Worm (Caenorhabditis elegans) whole organism, L1 larva: ENCODE results near the gene F55C12.2.

Experiments used
- C16A3.4 ChIP-seq: fragments of 150-350 bp; optimal IDR thresholded peaks from 2 replicates; lab custom pipeline; 2014; ENCODE audit warnings: missing biosample characterization, missing genetic modification characterization
- C34B4.2 ChIP-seq: sonication (generic microtip); optimal IDR thresholded peaks from 2 replicates; lab custom pipeline; 2017; ENCODE audit warnings: mild to moderate bottlenecking, missing genetic modification characterization, missing compliant biosample characterization
- Y116A8C.19 ChIP-seq: sonication (generic microtip); optimal IDR thresholded peaks from 2 replicates; lab custom pipeline; 2016; ENCODE audit warnings: missing compliant biosample characterization, missing genetic modification characterization, borderline replicate concordance
- aha-1 ChIP-seq: fragments of 150-350 bp; optimal IDR thresholded peaks from 2 replicates; lab custom pipeline; 2014; ENCODE audit warnings: missing biosample characterization, missing genetic modification characterization
- alr-1 ChIP-seq: fragments of 200-800 bp; sonication (Bioruptor generic); optimal IDR thresholded peaks from 2 replicates; lab custom pipeline; 2018; ENCODE audit warnings: borderline replicate concordance, mild to moderate bottlenecking, missing genetic modification characterization, missing compliant biosample characterization
- blmp-1 ChIP-seq: fragments of 150-350 bp; optimal IDR thresholded peaks from 2 replicates; lab custom pipeline; 2014; ENCODE audit warnings: missing biosample characterization, missing genetic modification characterization
- ceh-82 ChIP-seq, 3 experiments: fragments of 150-350 bp in 1 of 3; sonication (generic microtip) in 2 of 3; optimal IDR thresholded peaks; 2 replicates each; lab custom pipeline; 2014 to 2017; ENCODE audit warnings: missing biosample characterization in 3 of 3, missing genetic modification characterization in 3 of 3
- ces-1 ChIP-seq: fragments of 150-350 bp; optimal IDR thresholded peaks from 2 replicates; lab custom pipeline; 2014; ENCODE audit warnings: missing biosample characterization, missing genetic modification reagents, missing genetic modification characterization
- efl-3 ChIP-seq: fragments of 200-800 bp; sonication (Bioruptor generic); optimal IDR thresholded peaks from 2 replicates; lab custom pipeline; 2018; ENCODE audit warnings: mild to moderate bottlenecking, missing genetic modification characterization, missing compliant biosample characterization
- elt-2 ChIP-seq: sonication (generic microtip); optimal IDR thresholded peaks from 2 replicates; lab custom pipeline; 2016; ENCODE audit warnings: missing genetic modification characterization, mild to moderate bottlenecking, inconsistent platforms, missing compliant biosample characterization, missing genetic modification reagents
- fkh-10 ChIP-seq: sonication (generic microtip); optimal IDR thresholded peaks from 2 replicates; lab custom pipeline; 2017; ENCODE audit warnings: missing biosample characterization, missing genetic modification reagents, missing genetic modification characterization
- fkh-8 ChIP-seq: sonication (generic microtip); optimal IDR thresholded peaks from 2 replicates; lab custom pipeline; 2016; ENCODE audit warnings: mild to moderate bottlenecking, missing genetic modification characterization, missing compliant biosample characterization
- fos-1 ChIP-seq: fragments of 150-350 bp; optimal IDR thresholded peaks from 2 replicates; lab custom pipeline; 2014; ENCODE audit warnings: missing biosample characterization, missing genetic modification characterization
- grh-1 ChIP-seq: fragments of 200-800 bp; sonication (Bioruptor generic); IDR thresholded peaks from 2 replicates; pipeline ENCODE4 v1.3.6; 2022; ENCODE audit warnings: missing genetic modification reagents, missing genetic modification characterization, missing compliant biosample characterization
- lin-14 ChIP-seq: fragments of 200-800 bp; sonication (Bioruptor generic); optimal IDR thresholded peaks from 2 replicates; lab custom pipeline; 2018; ENCODE audit warnings: mild to moderate bottlenecking, missing genetic modification characterization, moderate library complexity, missing compliant biosample characterization
- lin-15B ChIP-seq: fragments of 150-350 bp; sonication (generic microtip); optimal IDR thresholded peaks from 3 replicates; lab custom pipeline; 2014; ENCODE audit warnings: missing biosample characterization, missing genetic modification characterization
- lin-35 ChIP-seq, 2 experiments: fragments of 150-350 bp; optimal IDR thresholded peaks; 2 replicates each; lab custom pipeline; 2014; ENCODE audit warnings: missing biosample characterization in 2 of 2, missing genetic modification characterization in 2 of 2, missing genetic modification reagents in 2 of 2
- lir-3 ChIP-seq: sonication (generic microtip); optimal IDR thresholded peaks from 2 replicates; lab custom pipeline; 2016; ENCODE audit warnings: mild to moderate bottlenecking, missing genetic modification characterization, moderate library complexity, missing compliant biosample characterization; ENCODE audit not compliant: poor library complexity
- lsy-2 ChIP-seq, 2 experiments: fragments of 150-350 bp; optimal IDR thresholded peaks; 2 replicates each; lab custom pipeline; 2014; ENCODE audit warnings: missing biosample characterization in 2 of 2, missing genetic modification characterization in 2 of 2
- mef-2 ChIP-seq: fragments of 150-350 bp; optimal IDR thresholded peaks from 2 replicates; lab custom pipeline; 2014; ENCODE audit warnings: missing biosample characterization, missing genetic modification characterization
- nhr-12 ChIP-seq: sonication (generic microtip); optimal IDR thresholded peaks from 2 replicates; lab custom pipeline; 2017; ENCODE audit warnings: missing biosample characterization, missing genetic modification characterization
- nhr-19 ChIP-seq: fragments of 200-800 bp; sonication (Bioruptor generic); conservative IDR thresholded peaks from 2 replicates; pipeline ENCODE4 v1.3.6; 2022; ENCODE audit warnings: missing genetic modification characterization, missing compliant biosample characterization
- nhr-20 ChIP-seq: sonication (generic microtip); optimal IDR thresholded peaks from 2 replicates; lab custom pipeline; 2016; ENCODE audit warnings: mild to moderate bottlenecking, missing genetic modification characterization, missing compliant biosample characterization
- nhr-237 ChIP-seq: fragments of 150-350 bp; optimal IDR thresholded peaks from 2 replicates; lab custom pipeline; 2014; ENCODE audit warnings: missing biosample characterization, missing genetic modification characterization
- nhr-28 ChIP-seq: fragments of 150-350 bp; optimal IDR thresholded peaks from 2 replicates; lab custom pipeline; 2014; ENCODE audit warnings: missing biosample characterization, missing genetic modification characterization
- nhr-47 ChIP-seq: sonication (generic microtip); optimal IDR thresholded peaks from 2 replicates; lab custom pipeline; 2016; ENCODE audit warnings: mild to moderate bottlenecking, missing genetic modification characterization, moderate library complexity, missing compliant biosample characterization
- nhr-76 ChIP-seq: sonication (generic microtip); optimal IDR thresholded peaks from 2 replicates; lab custom pipeline; 2017; ENCODE audit warnings: missing biosample characterization, missing genetic modification characterization
- nhr-77 ChIP-seq: fragments of 150-350 bp; optimal IDR thresholded peaks from 2 replicates; lab custom pipeline; 2014; ENCODE audit warnings: missing biosample characterization, missing genetic modification characterization
- nhr-85 ChIP-seq: sonication (generic microtip); peaks from one replicate; lab custom pipeline; 2016; ENCODE audit warnings: missing genetic modification characterization, inconsistent platforms, missing compliant biosample characterization
- nhr-90 ChIP-seq: sonication (generic microtip); optimal IDR thresholded peaks from 2 replicates; lab custom pipeline; 2016; ENCODE audit warnings: mild to moderate bottlenecking, missing genetic modification characterization, missing compliant biosample characterization; ENCODE audit not compliant: poor library complexity
- pag-3 ChIP-seq: sonication (generic microtip); optimal IDR thresholded peaks from 2 replicates; lab custom pipeline; 2017; ENCODE audit warnings: missing genetic modification characterization, mild to moderate bottlenecking, missing compliant biosample characterization, antibody characterized with exemption, borderline replicate concordance; ENCODE audit not compliant: insufficient read depth
- pax-3 ChIP-seq: fragments of 200-800 bp; sonication (Bioruptor generic); optimal IDR thresholded peaks from 2 replicates; lab custom pipeline; 2018; ENCODE audit warnings: mild to moderate bottlenecking, missing genetic modification characterization, moderate library complexity, missing compliant biosample characterization
- pqm-1 ChIP-seq: sonication (generic microtip); optimal IDR thresholded peaks from 3 replicates; lab custom pipeline; 2017; ENCODE audit warnings: missing biosample characterization, missing genetic modification characterization
- rnt-1 ChIP-seq: sonication (generic microtip); optimal IDR thresholded peaks from 2 replicates; lab custom pipeline; 2016; ENCODE audit warnings: mild to moderate bottlenecking, missing genetic modification characterization, moderate library complexity, missing compliant biosample characterization
- snu-23 ChIP-seq: sonication (generic microtip); optimal IDR thresholded peaks from 2 replicates; lab custom pipeline; 2016; ENCODE audit warnings: missing genetic modification characterization, missing compliant biosample characterization
- sox-4 ChIP-seq: sonication (generic microtip); optimal IDR thresholded peaks from 2 replicates; lab custom pipeline; 2016; ENCODE audit warnings: missing genetic modification characterization, missing compliant biosample characterization
- sup-37 ChIP-seq: fragments of 200-800 bp; sonication (Bioruptor generic); optimal IDR thresholded peaks from 2 replicates; lab custom pipeline; 2018; ENCODE audit warnings: mild to moderate bottlenecking, missing genetic modification characterization, missing compliant biosample characterization
- swsn-7 ChIP-seq: sonication (generic microtip); optimal IDR thresholded peaks from 2 replicates; lab custom pipeline; 2016; ENCODE audit warnings: missing genetic modification characterization, missing compliant biosample characterization
- unc-130 ChIP-seq: fragments of 150-350 bp; optimal IDR thresholded peaks from 2 replicates; lab custom pipeline; 2017; ENCODE audit warnings: missing biosample characterization, missing genetic modification characterization, inconsistent platforms
- unc-30 ChIP-seq: sonication (generic microtip); optimal IDR thresholded peaks from 2 replicates; lab custom pipeline; 2017; ENCODE audit warnings: missing biosample characterization, missing genetic modification characterization
- unc-62 ChIP-seq: fragments of 150-350 bp; optimal IDR thresholded peaks from 2 replicates; lab custom pipeline; 2014; ENCODE audit warnings: missing biosample characterization, missing genetic modification reagents, missing genetic modification characterization
- unc-86 ChIP-seq: sonication (generic microtip); optimal IDR thresholded peaks from 2 replicates; lab custom pipeline; 2016; ENCODE audit warnings: missing genetic modification characterization, missing compliant biosample characterization
- unc-98 ChIP-seq: fragments of 200-800 bp; sonication (Bioruptor generic); IDR thresholded peaks from 2 replicates; pipeline ENCODE4 v1.3.6; 2022; ENCODE audit warnings: missing genetic modification characterization, missing compliant biosample characterization
- vab-15 ChIP-seq: sonication (generic microtip); optimal IDR thresholded peaks from 2 replicates; lab custom pipeline; 2017; ENCODE audit warnings: missing genotype, mild to moderate bottlenecking, missing genetic modification characterization, missing compliant biosample characterization
- xbp-1 ChIP-seq: sonication (generic microtip); optimal IDR thresholded peaks from 2 replicates; lab custom pipeline; 2016; ENCODE audit warnings: missing genetic modification characterization, missing compliant biosample characterization
- zip-4 ChIP-seq: fragments of 200-800 bp; sonication (Bioruptor generic); optimal IDR thresholded peaks from 2 replicates; lab custom pipeline; 2018; ENCODE audit warnings: mild to moderate bottlenecking, missing genetic modification characterization, moderate library complexity, missing compliant biosample characterization
- ztf-11 ChIP-seq, 2 experiments: sonication (generic microtip); optimal IDR thresholded peaks; 2 replicates each; lab custom pipeline; 2016 to 2017; ENCODE audit warnings: missing genetic modification characterization in 2 of 2, missing biosample characterization in 1 of 2, missing compliant biosample characterization in 1 of 2
- ztf-4 ChIP-seq: fragments of 150-350 bp; optimal IDR thresholded peaks from 2 replicates; lab custom pipeline; 2014; ENCODE audit warnings: missing biosample characterization, missing genetic modification characterization

The F55C12.2 gene

ce11 chrII:5913897-5914296, 37.3 kb downstream of the F55C12.2 start:
- TF ChIP-seq zip-4, result no peak
- TF ChIP-seq elt-2 (tag; lab: Kevin White, UChicago), result peak; percentile 65
- no peak for TF ChIP-seq efl-3 (GFP tag; lab: Kevin White, UChicago)
- TF ChIP-seq, all 84 proteins: peak for 1

- TF ChIP-seq nhr-85 (tag; lab: Kevin White, UChicago) (no peak), nhr-20 (tag; lab: Kevin White, UChicago) (no peak), fkh-8 (tag; lab: Kevin White, UChicago) (no peak), C34B4.2 (tag; lab: Kevin White, UChicago) (no peak)
- TF ChIP-seq, all 84 proteins: peak for 0
These were observed 40.4 kb downstream of the F55C12.2 start, which contains the start of gene frh-1 for ce11 chrII:5917010-5917472. frh-1 (plus strand) TSS chrII:5917422.

DNA sequence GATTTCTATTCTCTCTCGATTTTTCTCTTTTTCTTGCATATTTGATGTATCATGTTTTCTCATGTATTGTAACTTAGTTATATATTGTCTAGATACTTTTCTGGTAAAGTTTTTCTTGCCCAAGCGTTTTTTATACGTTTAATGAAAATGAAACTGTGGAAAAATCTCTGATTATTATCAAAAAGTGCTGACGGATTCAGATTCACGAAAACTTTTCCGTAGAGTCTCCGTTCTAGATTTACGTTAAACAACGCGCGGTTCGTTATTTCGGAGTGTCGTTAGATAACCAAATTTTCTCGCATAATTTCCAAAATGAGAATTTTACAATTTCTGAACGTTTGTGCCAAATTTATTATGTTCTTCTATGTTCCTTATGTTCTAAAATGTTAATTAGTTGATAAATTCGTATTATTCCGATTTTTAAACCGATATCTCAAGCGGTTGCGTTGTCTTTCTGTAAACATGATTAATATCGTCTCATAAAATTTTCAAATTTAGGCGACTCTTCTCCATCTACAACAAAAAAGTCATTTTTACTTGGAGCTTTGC, 41.6 kb downstream of the F55C12.2 start, which contains the start of gene ptp-2:
Gene ptp-2 (plus strand): TSS at position 499 of the 549 bp plus-strand sequence.
- TF ChIP-seq ztf-11 (tag; optimal IDR thresholded peaks at IDR 0.05; lab: Kevin White, UChicago) (no peak), unc-98 (no peak), nhr-76 (tag; lab: Kevin White, UChicago) (no peak), nhr-85 (tag; lab: Kevin White, UChicago) (peak; percentile 72), nhr-19 (GFP tag; lab: Robert Waterston, UW) (no peak), fkh-10 (GFP tag; lab: Kevin White, UChicago) (no peak), unc-62 (no peak), aha-1 (tag; lab: Kevin White, UChicago) (no peak), ceh-82 (tag; optimal IDR thresholded peaks at IDR 0.05; lab: Kevin White, UChicago) (peak in 1 of 3 experiments; percentile 24), unc-86 (no peak), alr-1 (tag; lab: Kevin White, UChicago) (no peak), nhr-237 (no peak), fos-1 (tag; lab: Kevin White, UChicago) (no peak), pax-3 (tag; lab: Kevin White, UChicago) (no peak), nhr-47 (tag; lab: Kevin White, UChicago) (peak; percentile 56), lin-35 (GFP tag; optimal IDR thresholded peaks at IDR 0.05; lab: Kevin White, UChicago) (peak; percentile 27 to 57), swsn-7 (tag; lab: Kevin White, UChicago) (peak; percentile 36), lsy-2 (tag; optimal IDR thresholded peaks at IDR 0.05; lab: Kevin White, UChicago) (peak; percentile 49 to 72), lir-3 (peak; percentile 38), sup-37 (no peak), xbp-1 (tag; lab: Kevin White, UChicago) (peak; percentile 22), nhr-12 (tag; lab: Kevin White, UChicago) (no peak), nhr-28 (tag; lab: Kevin White, UChicago) (no peak), C16A3.4 (peak; percentile 30), fkh-8 (tag; lab: Kevin White, UChicago) (no peak), snu-23 (peak; percentile 64), mef-2 (tag; lab: Kevin White, UChicago) (no peak), nhr-90 (tag; lab: Kevin White, UChicago) (no peak), ztf-4 (no peak), pqm-1 (tag; lab: Kevin White, UChicago) (no peak), pag-3 (tag; lab: Kevin White, UChicago) (no peak), rnt-1 (peak; percentile 44), nhr-77 (tag; lab: Kevin White, UChicago) (no peak), Y116A8C.19 (tag; lab: Kevin White, UChicago) (no peak), lin-14 (GFP tag; lab: Kevin White, UChicago) (peak; percentile 57), ces-1 (GFP tag; lab: Kevin White, UChicago) (no peak), unc-30 (tag; lab: Kevin White, UChicago) (no peak), sox-4 (tag; lab: Kevin White, UChicago) (no peak), lin-15B (no peak), vab-15 (tag; lab: Kevin White, UChicago) (no peak), blmp-1 (peak; percentile 41), grh-1 (no peak), zip-4 (no peak), unc-130 (tag; lab: Kevin White, UChicago) (no peak)
